Worm (Caenorhabditis elegans): ENCODE results near the gene Y45G12B.3.

Gene Y45G12B.3

DNA sequence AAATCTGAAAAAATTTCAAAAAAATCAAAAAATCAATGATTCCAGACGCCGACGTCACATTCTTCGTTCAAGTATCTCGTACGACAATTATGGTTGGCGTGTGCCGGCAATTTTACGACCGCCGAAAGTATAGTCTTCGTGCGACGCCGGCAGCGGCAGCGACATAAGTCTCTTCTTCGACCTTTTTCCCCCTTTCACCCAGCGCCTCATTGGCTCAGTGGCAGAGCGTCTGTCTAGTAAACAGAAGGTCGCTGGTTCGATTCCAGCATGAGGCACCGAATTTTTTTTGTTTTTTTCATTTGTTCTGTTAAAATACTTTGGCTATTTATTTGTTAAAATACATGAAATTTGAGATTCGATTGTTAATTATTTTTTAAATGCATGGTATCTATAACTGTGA lies 22.2 kb downstream of the Y45G12B.3 start (continued):
- TF ChIP-seq lsy-2 (tag; optimal IDR thresholded peaks at IDR 0.05) (peak in 1 of 2 experiments; percentile 55), madf-5 (GFP tag; IDR thresholded peaks at IDR 0.05) (peak in 1 of 2 experiments; percentile 79; a peak in 1 of 4 replicates), nhr-10 (tag; optimal IDR thresholded peaks at IDR 0.05) (no peak), Y48G9A.11 (GFP tag; IDR thresholded peaks at IDR 0.05) (peak; percentile 59; the same call in 1 of the 2 replicates), F26F4.8 (GFP tag; conservative IDR thresholded peaks at IDR 0.05) (0 out of 2 replicates have a peak, but pooled peaks have one; percentile 27), mes-2 (tag; optimal IDR thresholded peaks at IDR 0.05; ENCODE audit: poor library complexity, severe bottlenecking) (peak; percentile 61), cey-2 (tag; optimal IDR thresholded peaks at IDR 0.05; ENCODE audit: borderline replicate concordance, insufficient read depth) (no peak), ceh-20 (GFP tag; IDR thresholded peaks at IDR 0.05) (no peak), lin-13 (GFP tag; optimal IDR thresholded peaks at IDR 0.05) (peak; percentile 49), Y75B8A.6 (GFP tag; IDR thresholded peaks at IDR 0.05) (0 out of 2 replicates have a peak, but pooled peaks have one; percentile 26), T26A8.4 (GFP tag; IDR thresholded peaks at IDR 0.05) (0 out of 2 replicates have a peak, but pooled peaks have one; percentile 21), rbr-2 (tag; optimal IDR thresholded peaks at IDR 0.05) (peak; percentile 35), ceh-82 (tag; optimal IDR thresholded peaks at IDR 0.05) (no peak), hlh-30 (tag; optimal IDR thresholded peaks at IDR 0.05; ENCODE audit: insufficient read depth) (peak; percentile 44), gei-8 (GFP tag; optimal IDR thresholded peaks at IDR 0.05) (no peak), dmd-6 (GFP tag; IDR thresholded peaks at IDR 0.05) (peak; percentile 48), Y105C5A.15 (GFP tag; IDR thresholded peaks at IDR 0.05) (0 out of 2 replicates have a peak, but pooled peaks have one; percentile 26), skn-1 (tag; optimal IDR thresholded peaks at IDR 0.05) (no peak), ztf-11 (tag; optimal IDR thresholded peaks at IDR 0.05) (no peak), vab-7 (GFP tag; IDR thresholded peaks at IDR 0.05) (peak; percentile 65), mxl-3 (GFP tag; optimal IDR thresholded peaks at IDR 0.05) (peak; percentile 9), hmg-1.1 (GFP tag; IDR thresholded peaks at IDR 0.05) (peak; percentile 55)

ce11 chrV:2672603-2673002 lies 23.5 kb downstream of the Y45G12B.3 start, which contains the start of gene W02G9.3:
Gene W02G9.3 (plus strand): TSS chrV:2672986.
- TF ChIP-seq daf-16 (GFP tag; optimal IDR thresholded peaks at IDR 0.05) (no peak), daf-16 (tag; optimal IDR thresholded peaks at IDR 0.05) (peak; percentile 56), hmg-1.1 (GFP tag; IDR thresholded peaks at IDR 0.05) (peak; percentile 36; the same call in 1 of the 2 replicates), Y48G9A.11 (GFP tag; IDR thresholded peaks at IDR 0.05) (0 out of 2 replicates have a peak, but pooled peaks have one; percentile 31), mes-2 (tag; optimal IDR thresholded peaks at IDR 0.05; ENCODE audit: poor library complexity, severe bottlenecking) (peak; percentile 90), nhr-41 (GFP tag; IDR thresholded peaks at IDR 0.05) (no peak), hlh-11 (tag; optimal IDR thresholded peaks at IDR 0.05) (peak; percentile 3), zfp-3 (GFP tag; conservative IDR thresholded peaks at IDR 0.05) (no peak), nhr-6 (tag; optimal IDR thresholded peaks at IDR 0.05) (peak; percentile 22), ceh-44 (GFP tag; IDR thresholded peaks at IDR 0.05) (0 out of 2 replicates have a peak, but pooled peaks have one; percentile 11), hif-1 (tag; optimal IDR thresholded peaks at IDR 0.05) (peak in 1 of 2 experiments; percentile 71), ama-1 (optimal IDR thresholded peaks at IDR 0.05) (no peak), nhr-48 (tag; optimal IDR thresholded peaks at IDR 0.05) (no peak), vab-7 (GFP tag; IDR thresholded peaks at IDR 0.05) (peak; percentile 27; the same call in 1 of the 2 replicates), pha-4 (GFP tag; IDR thresholded peaks at IDR 0.05) (no peak), pha-4 (tag; optimal IDR thresholded peaks at IDR 0.05) (peak; percentile 81), mdl-1 (tag; optimal IDR thresholded peaks at IDR 0.05) (no peak), unc-130 (GFP tag; optimal IDR thresholded peaks at IDR 0.05) (peak; percentile 40), ces-1 (GFP tag; optimal IDR thresholded peaks at IDR 0.05) (no peak), mep-1 (tag; optimal IDR thresholded peaks at IDR 0.05) (peak; percentile 70), nhr-111 (GFP tag; optimal IDR thresholded peaks at IDR 0.05) (no peak), nhr-77 (tag; optimal IDR thresholded peaks at IDR 0.05) (peak; percentile 92), nhr-42 (GFP tag; IDR thresholded peaks at IDR 0.05) (no peak), F49E8.2 (tag; optimal IDR thresholded peaks at IDR 0.05; ENCODE audit: borderline replicate concordance) (peak; percentile 24), ztf-11 (tag; optimal IDR thresholded peaks at IDR 0.05) (no peak), duxl-1 (tag; optimal IDR thresholded peaks at IDR 0.05; ENCODE audit: poor library complexity) (no peak), hlh-30 (tag; optimal IDR thresholded peaks at IDR 0.05; ENCODE audit: insufficient read depth) (peak; percentile 41), spr-1 (tag; optimal IDR thresholded peaks at IDR 0.05) (no peak), rbr-2 (tag; optimal IDR thresholded peaks at IDR 0.05) (peak; percentile 68), lsy-2 (tag; optimal IDR thresholded peaks at IDR 0.05) (peak; percentile 10 to 91), tag-97 (GFP tag; IDR thresholded peaks at IDR 0.05) (no peak), nhr-237 (tag; optimal IDR thresholded peaks at IDR 0.05) (no peak), lin-13 (GFP tag; optimal IDR thresholded peaks at IDR 0.05) (peak; percentile 86), gei-8 (GFP tag; optimal IDR thresholded peaks at IDR 0.05) (no peak), dve-1 (tag; optimal IDR thresholded peaks at IDR 0.05; ENCODE audit: insufficient read depth) (peak; percentile 83), dmd-6 (GFP tag; IDR thresholded peaks at IDR 0.05) (peak; percentile 24; the same call in 1 of the 2 replicates)
